Worm (Caenorhabditis elegans) whole organism, L2 larva: ENCODE data around the gene btb-4.

Experiments
- F13H6.1 ChIP-seq: sonication (generic microtip); optimal IDR thresholded peaks from 2 replicates; lab custom pipeline; 2016; ENCODE audit warnings: missing genetic modification characterization, missing compliant biosample characterization
- Y55F3AM.14 ChIP-seq: fragments of 200-800 bp; sonication (Bioruptor generic); optimal IDR thresholded peaks from 2 replicates; lab custom pipeline; 2018; ENCODE audit warnings: mild to moderate bottlenecking, missing genetic modification characterization, missing compliant biosample characterization
- ama-1 ChIP-seq: fragments of 150-350 bp; optimal IDR thresholded peaks from 2 replicates; lab custom pipeline; 2018; ENCODE audit warnings: inconsistent platforms
- ceh-82 ChIP-seq: fragments of 150-350 bp; optimal IDR thresholded peaks from 2 replicates; lab custom pipeline; 2014; ENCODE audit warnings: missing biosample characterization, missing genetic modification characterization
- elt-3 ChIP-seq: sonication (generic microtip); optimal IDR thresholded peaks from 2 replicates; lab custom pipeline; 2017; ENCODE audit warnings: missing biosample characterization, missing genetic modification characterization
- lsy-2 ChIP-seq, 2 experiments: fragments of 150-350 bp in 1 of 2; sonication (generic microtip) in 1 of 2; optimal IDR thresholded peaks; 2 replicates each; lab custom pipeline; 2014 to 2017; ENCODE audit warnings: missing biosample characterization in 2 of 2, missing genetic modification characterization in 2 of 2
- unc-39 ChIP-seq: fragments of 150-350 bp; optimal IDR thresholded peaks from 2 replicates; lab custom pipeline; 2014; ENCODE audit warnings: missing biosample characterization, missing genetic modification characterization

ce11 chrII:2064497-2064896 is 32.4 kb downstream of the btb-4 start, which contains the start of gene fbxb-6:
- TF ChIP-seq ceh-82 = no peak
- no peak for TF ChIP-seq ama-1 (lab: Kevin White, UChicago)
- no peak for TF ChIP-seq lsy-2 (tag; optimal IDR thresholded peaks at IDR 0.05; lab: Kevin White, UChicago)
- TF ChIP-seq F13H6.1 (tag; lab: Kevin White, UChicago) = no peak
- TF ChIP-seq unc-39 (tag; lab: Kevin White, UChicago) = no peak
- TF ChIP-seq elt-3 (tag; lab: Kevin White, UChicago) = no peak
- TF ChIP-seq Y55F3AM.14 (GFP tag; lab: Kevin White, UChicago) = no peak
